Fruit fly (Drosophila melanogaster): Measurements from ENCODE around the gene Srp54.

Srp54 gene

DNA sequence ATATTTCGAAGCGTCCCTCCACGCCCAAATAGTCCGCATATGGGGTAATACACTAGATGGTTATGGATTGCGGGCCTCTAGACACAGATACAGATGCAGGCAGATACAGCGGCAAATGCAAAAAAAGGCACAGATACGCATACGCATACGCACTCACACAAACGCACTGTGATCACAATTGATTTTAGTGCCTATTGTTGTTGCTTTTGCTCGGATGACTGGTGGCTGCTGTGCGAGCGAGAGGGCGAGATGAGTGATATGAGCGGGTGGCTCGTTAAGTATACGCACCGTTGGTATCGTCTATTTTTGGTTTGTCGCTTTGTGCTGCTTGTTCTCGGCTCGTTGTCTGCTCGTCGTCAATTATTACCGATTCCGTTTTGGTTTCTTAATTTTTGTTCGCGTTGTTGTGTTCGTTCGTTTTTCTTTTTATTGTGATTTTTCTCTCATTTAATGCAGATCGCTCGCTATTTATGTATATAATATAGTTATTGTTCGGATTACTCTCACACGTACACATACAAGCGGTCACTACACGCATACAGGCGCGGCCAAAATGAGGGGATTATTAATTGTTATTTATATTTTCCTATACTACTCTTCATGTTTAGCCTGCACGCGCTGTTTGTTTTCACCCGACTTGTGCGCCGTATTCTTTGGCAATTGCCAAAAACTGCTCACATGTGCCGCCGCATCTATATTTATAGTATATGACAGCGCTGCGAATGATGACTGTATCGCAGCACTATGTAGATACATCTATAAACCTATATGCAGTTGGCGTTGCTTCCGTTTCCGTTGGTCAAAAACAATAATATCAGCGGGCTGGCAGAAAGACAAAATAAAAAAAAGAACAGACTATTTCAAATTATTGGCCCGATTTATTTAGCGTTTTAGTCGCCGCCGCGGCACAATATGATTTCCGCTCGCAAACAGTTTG is 5.1 kb upstream of the Srp54 start (continued):
- TF ChIP-seq CG17802 (tag; optimal IDR thresholded peaks at IDR 0.05) = no peak
- no peak for TF ChIP-seq ftz-f1 (GFP tag; optimal IDR thresholded peaks at IDR 0.05)
- TF ChIP-seq D19B (GFP tag; optimal IDR thresholded peaks at IDR 0.05) = peak; percentile 73
- peak; percentile 6 for TF ChIP-seq CG2116 (GFP tag; optimal IDR thresholded peaks at IDR 0.05)
- peak; percentile 96 for TF ChIP-seq CG7372 (GFP tag; IDR thresholded peaks at IDR 0.05)
- TF ChIP-seq CG12104 (GFP tag; optimal IDR thresholded peaks at IDR 0.05) = no peak
- TF ChIP-seq CG8089 (GFP tag; optimal IDR thresholded peaks at IDR 0.05) = no peak
- no peak for TF ChIP-seq slou (GFP tag; optimal IDR thresholded peaks at IDR 0.05)
- TF ChIP-seq HLH4C (GFP tag; IDR thresholded peaks at IDR 0.05; ENCODE audit: partially characterized antibody) = no peak
- no peak for TF ChIP-seq CG13123 (GFP tag; optimal IDR thresholded peaks at IDR 0.05)
- peak; percentile 56 for TF ChIP-seq nom (GFP tag; optimal IDR thresholded peaks at IDR 0.05)
- no peak for TF ChIP-seq HLH3B (GFP tag; IDR thresholded peaks at IDR 0.05)
- TF ChIP-seq sqz (GFP tag; optimal IDR thresholded peaks at IDR 0.05) = peak; percentile 23
- peak; percentile 8 for TF ChIP-seq kay (GFP tag; optimal IDR thresholded peaks at IDR 0.05)
- TF ChIP-seq CG13894 (tag; optimal IDR thresholded peaks at IDR 0.05) = peak; percentile 0
- peak; percentile 40 for TF ChIP-seq sd (tag; optimal IDR thresholded peaks at IDR 0.05)
- peak; percentile 27 for TF ChIP-seq kni (GFP tag; optimal IDR thresholded peaks at IDR 0.05)
- TF ChIP-seq CG14710 (tag; optimal IDR thresholded peaks at IDR 0.05) = no peak
- no peak for TF ChIP-seq CG17912 (GFP tag; optimal IDR thresholded peaks at IDR 0.05)
- TF ChIP-seq NK7.1 (GFP tag; optimal IDR thresholded peaks at IDR 0.05) = no peak
- TF ChIP-seq CG3726 (GFP tag; IDR thresholded peaks at IDR 0.05) = 0 out of 3 replicates have a peak, but pooled peaks have one; percentile 12
- TF ChIP-seq Sox102F (GFP tag; optimal IDR thresholded peaks at IDR 0.05) = peak; percentile 58
- peak; percentile 44; the same call in 1 of the 2 replicates for TF ChIP-seq klu (GFP tag; IDR thresholded peaks at IDR 0.05)
- TF ChIP-seq kah (GFP tag; optimal IDR thresholded peaks at IDR 0.05) = peak; percentile 78
- TF ChIP-seq Lpt (GFP tag; optimal IDR thresholded peaks at IDR 0.05) = no peak
- no peak for TF ChIP-seq Fer1 (GFP tag; optimal IDR thresholded peaks at IDR 0.05)
- peak in 1 of 2 experiments; percentile 9 for TF ChIP-seq Trl (optimal IDR thresholded peaks at IDR 0.05)
- TF ChIP-seq Trl (GFP tag; optimal IDR thresholded peaks at IDR 0.05) = no peak
- no peak for TF ChIP-seq PHDP (tag; optimal IDR thresholded peaks at IDR 0.05)
- 0 out of 2 replicates have a peak, but pooled peaks have one; percentile 4 for TF ChIP-seq Ada2b (GFP tag; IDR thresholded peaks at IDR 0.05)
- peak; percentile 4 for TF ChIP-seq Sox100B (GFP tag; optimal IDR thresholded peaks at IDR 0.05)
- TF ChIP-seq Neu2 (GFP tag; optimal IDR thresholded peaks at IDR 0.05; ENCODE audit: borderline replicate concordance) = no peak
- no peak for TF ChIP-seq B-H1 (GFP tag; IDR thresholded peaks at IDR 0.05)
- peak; percentile 30 for TF ChIP-seq nau (GFP tag; optimal IDR thresholded peaks at IDR 0.05)
- peak; percentile 20; the same call in 1 of the 2 replicates for TF ChIP-seq CG3847 (GFP tag; IDR thresholded peaks at IDR 0.05)
- no peak for TF ChIP-seq odd (GFP tag; optimal IDR thresholded peaks at IDR 0.05)
- no peak for TF ChIP-seq fd3F (GFP tag; optimal IDR thresholded peaks at IDR 0.05)
- no peak for TF ChIP-seq Dip2 (GFP tag; IDR thresholded peaks at IDR 0.05)
- TF ChIP-seq disco-r (GFP tag; optimal IDR thresholded peaks at IDR 0.05) = no peak
- TF ChIP-seq CG17829 (tag; optimal IDR thresholded peaks at IDR 0.05) = no peak
- TF ChIP-seq CG8290 (GFP tag; optimal IDR thresholded peaks at IDR 0.05) = no peak
- peak in 1 of 2 experiments; percentile 56 for TF ChIP-seq CG8290 (tag; optimal IDR thresholded peaks at IDR 0.05)
- TF ChIP-seq chinmo (GFP tag; IDR thresholded peaks at IDR 0.05; ENCODE audit: partially characterized antibody) = peak; percentile 96
- peak; percentile 85 for TF ChIP-seq cg (GFP tag; optimal IDR thresholded peaks at IDR 0.05)
- TF ChIP-seq gfzf (GFP tag; optimal IDR thresholded peaks at IDR 0.05) = no peak
- TF ChIP-seq gem (tag; optimal IDR thresholded peaks at IDR 0.05) = no peak
- no peak for TF ChIP-seq Abd-B (GFP tag; optimal IDR thresholded peaks at IDR 0.05)
- peak in 1 of 2 experiments; percentile 10 for TF ChIP-seq Pdp1 (GFP tag; optimal IDR thresholded peaks at IDR 0.05)
- TF ChIP-seq CG10321 (GFP tag; IDR thresholded peaks at IDR 0.05) = no peak

Measured in whole organism, embryonic.